Fruit fly (Drosophila melanogaster): ENCODE measurements around the gene VAChT.

The VAChT gene

dm6 chr3R:18738705-18739434, 33.6 kb downstream of the VAChT start (continued):
- no peak for TF ChIP-seq ro (GFP tag; IDR thresholded peaks at IDR 0.05)
- TF ChIP-seq Kr (GFP tag; optimal IDR thresholded peaks at IDR 0.05): no peak
- peak in 1 of 2 experiments; percentile 36 for TF ChIP-seq Trl (optimal IDR thresholded peaks at IDR 0.05)
- TF ChIP-seq Trl (GFP tag; optimal IDR thresholded peaks at IDR 0.05): no peak
- peak; percentile 20 for TF ChIP-seq phol (tag; optimal IDR thresholded peaks at IDR 0.05)
- 0 out of 3 replicates have a peak, but pooled peaks have one; percentile 26 for TF ChIP-seq zfh1 (GFP tag; IDR thresholded peaks at IDR 0.05)

- TF ChIP-seq Gug (GFP tag; IDR thresholded peaks at IDR 0.05) (no peak), CG8388 (GFP tag; optimal IDR thresholded peaks at IDR 0.05) (no peak), Sox100B (GFP tag; optimal IDR thresholded peaks at IDR 0.05) (no peak), CG10462 (GFP tag; optimal IDR thresholded peaks at IDR 0.05) (no peak), CG9215 (GFP tag; IDR thresholded peaks at IDR 0.05) (no peak), so (GFP tag; IDR thresholded peaks at IDR 0.05) (no peak), stwl (tag; optimal IDR thresholded peaks at IDR 0.05) (no peak), pfk (GFP tag; optimal IDR thresholded peaks at IDR 0.05) (no peak), Sox102F (GFP tag; optimal IDR thresholded peaks at IDR 0.05) (no peak), nom (GFP tag; optimal IDR thresholded peaks at IDR 0.05) (peak; percentile 24), CG6791 (GFP tag; IDR thresholded peaks at IDR 0.05; ENCODE audit: partially characterized antibody) (no peak), CG10959 (GFP tag; IDR thresholded peaks at IDR 0.05) (no peak), toy (GFP tag; IDR thresholded peaks at IDR 0.05) (0 out of 2 replicates have a peak, but pooled peaks have one; percentile 14), tio (GFP tag; optimal IDR thresholded peaks at IDR 0.05) (no peak), fd96Cb (tag; optimal IDR thresholded peaks at IDR 0.05) (no peak), gsb-n (tag; optimal IDR thresholded peaks at IDR 0.05) (no peak), CG14710 (tag; optimal IDR thresholded peaks at IDR 0.05) (no peak), CG10274 (GFP tag; optimal IDR thresholded peaks at IDR 0.05) (peak; percentile 77), sima (GFP tag; optimal IDR thresholded peaks at IDR 0.05) (no peak), E2f2 (GFP tag; IDR thresholded peaks at IDR 0.05) (0 out of 2 replicates have a peak, but pooled peaks have one; percentile 8), Trl (optimal IDR thresholded peaks at IDR 0.05) (peak in 1 of 2 experiments; percentile 38), Trl (GFP tag; optimal IDR thresholded peaks at IDR 0.05) (no peak), D19A (tag; optimal IDR thresholded peaks at IDR 0.05) (peak; percentile 19), Drgx (GFP tag; IDR thresholded peaks at IDR 0.05) (peak; percentile 7; the same call in 1 of the 2 replicates), D19B (GFP tag; optimal IDR thresholded peaks at IDR 0.05) (no peak), gt (GFP tag; IDR thresholded peaks at IDR 0.05) (no peak), CG30403 (GFP tag; optimal IDR thresholded peaks at IDR 0.05) (no peak), CG6854 (GFP tag; optimal IDR thresholded peaks at IDR 0.05) (no peak), stc (GFP tag; IDR thresholded peaks at IDR 0.05) (no peak; the same call in 1 of the 2 replicates), CG18011 (GFP tag; optimal IDR thresholded peaks at IDR 0.05) (peak; percentile 79), MESR4 (GFP tag; optimal IDR thresholded peaks at IDR 0.05) (no peak), inv (GFP tag; IDR thresholded peaks at IDR 0.05; ENCODE audit: partially characterized antibody) (0 out of 2 replicates have a peak, but pooled peaks have one; percentile 15)
Observed at dm6 chr3R:18739435-18739977, 34.2 kb downstream of the VAChT start.

Data from whole organism, embryonic.